Fruit fly (Drosophila melanogaster) whole organism, wandering third instar larva: ENCODE measurements around the gene Kap-alpha3.

Experiments used
- Abd-B ChIP-seq: fragments of >200 bp; optimal IDR thresholded peaks from 2 replicates; lab custom pipeline; 2017; ENCODE audit warnings: missing biosample characterization, missing genetic modification characterization
- HLH106 ChIP-seq: fragments of 200-800 bp; optimal IDR thresholded peaks from 3 replicates; lab custom pipeline; 2019; ENCODE audit warnings: missing biosample characterization, mild to moderate bottlenecking, missing genetic modification characterization, moderate library complexity
- Hr78 ChIP-seq: fragments of >200 bp; optimal IDR thresholded peaks from 2 replicates; lab custom pipeline; 2017; ENCODE audit warnings: missing biosample characterization, missing genetic modification characterization
- OdsH ChIP-seq: fragments of 200-800 bp; sonication (Bioruptor generic); optimal IDR thresholded peaks from 2 replicates; lab custom pipeline; 2016; ENCODE audit warnings: missing biosample characterization, mild to moderate bottlenecking, missing genetic modification characterization
- dl ChIP-seq, 2 experiments: fragments of 175-275, 200-275 bp in 1 of 2; fragments of 200-275 bp in 1 of 2; sonication (Bioruptor generic); optimal IDR thresholded peaks; lab custom pipeline; 2018; ENCODE audit warnings: mild to moderate bottlenecking in 2 of 2, missing biosample characterization in 2 of 2, missing genetic modification characterization in 2 of 2, moderate library complexity in 2 of 2; ENCODE audit not compliant: partially characterized antibody in 2 of 2, insufficient read depth in 1 of 2
- dmrt93B ChIP-seq: fragments of 200-800 bp; sonication (Bioruptor generic); optimal IDR thresholded peaks from 2 replicates; lab custom pipeline; 2018; ENCODE audit warnings: missing biosample characterization, mild to moderate bottlenecking, missing genetic modification characterization
- fru ChIP-seq: fragments of 200-800 bp; sonication (Bioruptor generic); optimal IDR thresholded peaks from 3 replicates; lab custom pipeline; 2016; ENCODE audit warnings: missing biosample characterization, mild to moderate bottlenecking, missing genetic modification characterization
- h ChIP-seq: fragments of 200-800 bp; sonication (Bioruptor generic); optimal IDR thresholded peaks from 3 replicates; lab custom pipeline; 2016; ENCODE audit warnings: missing biosample characterization, mild to moderate bottlenecking, missing genetic modification characterization
- tai ChIP-seq: sonication (Bioruptor generic); optimal IDR thresholded peaks from 2 replicates; lab custom pipeline; 2016; ENCODE audit warnings: missing biosample characterization, missing genetic modification characterization

dm6 chr3R:9563240-9563992 is 14.1 kb downstream of the Kap-alpha3 start, which contains the start of the genes CG9393 and Vps45:
- TF ChIP-seq Hr78 (GFP tag; lab: Kevin White, UChicago) (no peak), OdsH (peak; percentile 66), dmrt93B (GFP tag; lab: Kevin White, UChicago) (no peak), Abd-B (GFP tag; lab: Kevin White, UChicago) (no peak), fru (GFP tag; lab: Kevin White, UChicago) (no peak), tai (GFP tag; lab: Kevin White, UChicago) (no peak), dl (GFP tag; optimal IDR thresholded peaks at IDR 0.05; lab: Kevin White, UChicago; ENCODE audit: insufficient read depth in 1 of 2, partially characterized antibody in 2 of 2) (no peak), HLH106 (tag; lab: Kevin White, UChicago) (peak; percentile 65), h (peak; percentile 75)
